Worm (Caenorhabditis elegans): ENCODE measurements around the gene Y32G9A.3.

DNA sequence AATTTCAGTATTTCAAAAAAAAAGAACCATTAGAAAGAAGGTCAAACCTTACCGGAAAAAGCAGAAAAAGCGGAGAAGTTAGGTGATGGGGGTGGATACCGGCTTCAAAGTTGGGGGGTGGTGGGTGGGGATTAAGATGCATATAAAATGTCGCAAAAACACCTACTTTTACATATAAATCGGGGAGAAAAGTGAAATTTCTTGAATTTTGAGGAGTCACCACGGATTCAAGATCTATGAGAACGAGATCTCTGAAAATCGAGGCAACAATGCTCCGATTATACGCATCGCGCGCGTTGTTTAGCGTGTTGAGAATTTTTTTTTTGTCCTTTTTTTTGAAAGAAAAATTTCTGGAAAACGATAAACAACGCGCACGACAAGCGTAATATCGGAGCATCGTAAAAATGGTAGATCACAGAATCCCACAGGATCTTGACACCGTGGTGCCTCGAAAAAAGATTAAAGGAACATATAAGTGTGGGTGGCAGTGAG is 35.7 kb upstream of the Y32G9A.3 start:
- no peak for TF ChIP-seq skn-1 (tag; optimal IDR thresholded peaks at IDR 0.05)
- TF ChIP-seq fos-1 (tag; optimal IDR thresholded peaks at IDR 0.05), result no peak
- no peak for TF ChIP-seq ztf-11 (tag; optimal IDR thresholded peaks at IDR 0.05)
- no peak for TF ChIP-seq egl-27 (tag; optimal IDR thresholded peaks at IDR 0.05)
- no peak for TF ChIP-seq nhr-76 (tag; optimal IDR thresholded peaks at IDR 0.05)
- TF ChIP-seq pha-4 (tag; optimal IDR thresholded peaks at IDR 0.05), result peak; percentile 10
- no peak for TF ChIP-seq tbx-2 (tag; optimal IDR thresholded peaks at IDR 0.05)
- no peak for TF ChIP-seq pqm-1 (tag; optimal IDR thresholded peaks at IDR 0.05)
- TF ChIP-seq ceh-28 (tag; optimal IDR thresholded peaks at IDR 0.05), result no peak
- TF ChIP-seq ama-1 (optimal IDR thresholded peaks at IDR 0.05), result peak; percentile 75
- peak; percentile 74 for TF ChIP-seq ztf-4 (tag; optimal IDR thresholded peaks at IDR 0.05)
- TF ChIP-seq daf-12 (tag; optimal IDR thresholded peaks at IDR 0.05), result no peak
- peak; percentile 33 for TF ChIP-seq elt-2 (tag; optimal IDR thresholded peaks at IDR 0.05)

Measured in whole organism, L3 larva.